Worm (Caenorhabditis elegans) whole organism, late embryonic: Measurements from ENCODE around the gene pos-1.

ENCODE experiments used
- ama-1 ChIP-seq: fragments of 150-350 bp; optimal IDR thresholded peaks from 2 replicates; lab custom pipeline; 2014
- fkh-10 ChIP-seq: fragments of 150-350 bp; optimal IDR thresholded peaks from 2 replicates; lab custom pipeline; 2014; ENCODE audit warnings: missing biosample characterization, missing genetic modification reagents, missing genetic modification characterization
- pag-3 ChIP-seq: sonication (generic microtip); optimal IDR thresholded peaks from 2 replicates; lab custom pipeline; 2016; ENCODE audit warnings: missing compliant biosample characterization, missing genetic modification characterization, borderline replicate concordance
- rnt-1 ChIP-seq: sonication (generic microtip); optimal IDR thresholded peaks from 2 replicates; lab custom pipeline; 2016; ENCODE audit warnings: missing genetic modification characterization, missing compliant biosample characterization

ce11 chrV:8437358-8437757 is 23.5 kb downstream of the pos-1 start:
- TF ChIP-seq pag-3, result no peak
- TF ChIP-seq rnt-1, result no peak
- no peak for TF ChIP-seq fkh-10 (GFP tag; lab: Kevin White, UChicago)
- no peak for TF ChIP-seq ama-1 (lab: Kevin White, UChicago)
